Fruit fly (Drosophila melanogaster) whole organism, prepupa: ENCODE data around the gene Myo81F.

Experiments used
- CG10669 ChIP-seq: fragments of 200-800 bp; sonication (Bioruptor generic); optimal IDR thresholded peaks from 3 replicates; lab custom pipeline; 2018; ENCODE audit warnings: missing biosample characterization, mild to moderate bottlenecking, missing genetic modification characterization, moderate library complexity
- CG11902 ChIP-seq: fragments of 200-800 bp; sonication (Bioruptor generic); optimal IDR thresholded peaks from 3 replicates; lab custom pipeline; 2016; ENCODE audit warnings: missing biosample characterization, missing genetic modification characterization
- CG31627 ChIP-seq: fragments of 200-800 bp; sonication (Bioruptor generic); optimal IDR thresholded peaks from 3 replicates; lab custom pipeline; 2016; ENCODE audit warnings: missing biosample characterization, missing genetic modification characterization
- CG6854 ChIP-seq: fragments of 200-800 bp; sonication (Bioruptor generic); optimal IDR thresholded peaks from 2 replicates; lab custom pipeline; 2017; ENCODE audit warnings: missing biosample characterization, mild to moderate bottlenecking, missing genetic modification characterization
- Eip75B ChIP-seq: fragments of 200-800 bp; sonication (Bioruptor generic); optimal IDR thresholded peaks from 3 replicates; lab custom pipeline; 2016; ENCODE audit warnings: missing biosample characterization, missing genetic modification characterization
- Lpt ChIP-seq: fragments of 200-800 bp; sonication (Bioruptor generic); optimal IDR thresholded peaks from 3 replicates; lab custom pipeline; 2016; ENCODE audit warnings: missing biosample characterization, missing genetic modification characterization
- OdsH ChIP-seq: fragments of 200-800 bp; sonication (Bioruptor generic); optimal IDR thresholded peaks from 3 replicates; lab custom pipeline; 2016; ENCODE audit warnings: missing biosample characterization, missing genetic modification characterization
- dac ChIP-seq: fragments of 200-800 bp; sonication (Bioruptor generic); optimal IDR thresholded peaks from 2 replicates; lab custom pipeline; 2017; ENCODE audit warnings: missing biosample characterization, mild to moderate bottlenecking, missing genetic modification characterization
- eg ChIP-seq: fragments of 200-800 bp; sonication (Bioruptor generic); IDR thresholded peaks from 3 replicates; pipeline ENCODE4 v1.3.6; 2022; ENCODE audit warnings: missing biosample characterization, missing genetic modification characterization
- fd85E ChIP-seq: fragments of 200-800 bp; sonication (Bioruptor generic); optimal IDR thresholded peaks from 3 replicates; lab custom pipeline; 2016; ENCODE audit warnings: missing biosample characterization, missing genetic modification characterization
- svp ChIP-seq: fragments of 200-800 bp; sonication (Bioruptor generic); peaks from one replicate; lab custom pipeline; 2016; ENCODE audit warnings: missing biosample characterization, missing genetic modification characterization
- topi ChIP-seq: fragments of 200-800 bp; sonication (Bioruptor generic); optimal IDR thresholded peaks from 3 replicates; lab custom pipeline; 2016; ENCODE audit warnings: missing biosample characterization, missing genetic modification characterization

DNA sequence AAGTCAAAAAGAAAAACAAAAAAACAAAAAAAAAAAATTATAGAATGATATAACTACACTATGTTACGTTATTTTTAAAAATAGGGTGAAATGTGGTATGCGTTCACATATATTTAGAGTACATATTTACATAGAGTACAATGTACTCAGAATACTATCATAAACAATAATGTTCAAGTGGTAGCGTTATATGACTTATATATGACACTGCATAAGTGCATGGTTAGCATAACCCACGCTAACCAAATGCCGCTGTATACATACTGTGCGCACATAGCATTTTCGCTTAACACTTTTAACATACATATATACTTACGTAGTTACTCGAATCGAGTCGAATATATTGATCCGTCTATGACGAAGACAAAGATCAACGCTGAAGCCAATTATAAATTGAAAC, 1602.9 kb downstream of the Myo81F start:
- TF ChIP-seq CG6854 (GFP tag; lab: Kevin White, UChicago): no peak
- no peak for TF ChIP-seq CG31627
- no peak for TF ChIP-seq CG11902 (GFP tag; lab: Kevin White, UChicago)
- no peak for TF ChIP-seq Lpt (GFP tag; lab: Kevin White, UChicago)
- no peak for TF ChIP-seq CG10669
- TF ChIP-seq fd85E (GFP tag; lab: Kevin White, UChicago): no peak
- no peak for TF ChIP-seq eg (GFP tag; lab: Robert Waterston, UW)
- TF ChIP-seq Eip75B (GFP tag; lab: Kevin White, UChicago): no peak
- TF ChIP-seq topi (GFP tag; lab: Kevin White, UChicago): no peak
- TF ChIP-seq svp (GFP tag; lab: Kevin White, UChicago): no peak
- TF ChIP-seq dac (GFP tag; lab: Kevin White, UChicago): no peak
- no peak for TF ChIP-seq OdsH (GFP tag; lab: Kevin White, UChicago)
